Fruit fly (Drosophila melanogaster): ENCODE results near the gene LManVI.

dm6 chr2L:8799009-8799408, 18.0 kb upstream of the LManVI start:
- TF ChIP-seq Lpt (GFP tag; optimal IDR thresholded peaks at IDR 0.05) = no peak
- no peak for TF ChIP-seq Met (GFP tag; optimal IDR thresholded peaks at IDR 0.05)
- TF ChIP-seq achi (GFP tag; optimal IDR thresholded peaks at IDR 0.05) = no peak
- no peak for TF ChIP-seq CG16779 (tag; optimal IDR thresholded peaks at IDR 0.05)
- TF ChIP-seq net (GFP tag; optimal IDR thresholded peaks at IDR 0.05) = no peak
- TF ChIP-seq CG10669 (GFP tag; optimal IDR thresholded peaks at IDR 0.05) = no peak
- no peak for TF ChIP-seq Gug (GFP tag; IDR thresholded peaks at IDR 0.05)
- no peak for TF ChIP-seq fkh (GFP tag; optimal IDR thresholded peaks at IDR 0.05)
- TF ChIP-seq CG8632 (GFP tag; optimal IDR thresholded peaks at IDR 0.05) = no peak
- no peak for TF ChIP-seq CG15336 (GFP tag; IDR thresholded peaks at IDR 0.05)
- TF ChIP-seq fd85E (GFP tag; optimal IDR thresholded peaks at IDR 0.05) = no peak
- TF ChIP-seq lz (GFP tag; optimal IDR thresholded peaks at IDR 0.05) = no peak
- no peak for TF ChIP-seq CG10631 (GFP tag; optimal IDR thresholded peaks at IDR 0.05)
- TF ChIP-seq Smox (GFP tag; optimal IDR thresholded peaks at IDR 0.05) = no peak
